Worm (Caenorhabditis elegans) whole organism, L4 larva: ENCODE results near the gene fbxb-75.

ENCODE experiments used
- F10B5.3 ChIP-seq: sonication (generic microtip); optimal IDR thresholded peaks from 2 replicates; lab custom pipeline; 2016; ENCODE audit warnings: mild to moderate bottlenecking, missing genetic modification characterization, missing compliant biosample characterization
- F49E8.2 ChIP-seq: sonication (generic microtip); optimal IDR thresholded peaks from 2 replicates; lab custom pipeline; 2016; ENCODE audit warnings: missing compliant biosample characterization, mild to moderate bottlenecking, missing genetic modification characterization, borderline replicate concordance
- T26A8.4 ChIP-seq: fragments of 200-800 bp; sonication (Bioruptor generic); IDR thresholded peaks from 2 replicates; pipeline ENCODE4 v1.3.6; 2022; ENCODE audit warnings: missing genetic modification characterization, missing compliant biosample characterization
- Y105C5A.15 ChIP-seq: fragments of 200-800 bp; sonication (Bioruptor generic); IDR thresholded peaks from 2 replicates; pipeline ENCODE4 v1.3.6; 2022; ENCODE audit warnings: missing genetic modification characterization, missing compliant biosample characterization
- Y48G9A.11 ChIP-seq: fragments of 200-800 bp; sonication (Bioruptor generic); IDR thresholded peaks from 2 replicates; pipeline ENCODE4 v1.3.6; 2022; ENCODE audit warnings: missing genetic modification reagents, missing genetic modification characterization, missing compliant biosample characterization
- aha-1 ChIP-seq: fragments of 150-350 bp; peaks from one replicate; lab custom pipeline; 2014; ENCODE audit warnings: missing biosample characterization, missing genetic modification characterization
- aly-2 ChIP-seq: sonication (generic microtip); optimal IDR thresholded peaks from 2 replicates; lab custom pipeline; 2018; ENCODE audit warnings: missing biosample characterization, missing genetic modification characterization
- attf-4 ChIP-seq: sonication (generic microtip); optimal IDR thresholded peaks from 3 replicates; lab custom pipeline; 2017; ENCODE audit warnings: missing biosample characterization, missing genetic modification characterization
- ceh-20 ChIP-seq: fragments of 200-800 bp; sonication (Bioruptor generic); IDR thresholded peaks from 2 replicates; pipeline ENCODE4 v1.3.6; 2022; ENCODE audit warnings: missing genetic modification reagents, missing genetic modification characterization, missing compliant biosample characterization
- ceh-32 ChIP-seq: sonication (generic microtip); optimal IDR thresholded peaks from 2 replicates; lab custom pipeline; 2016; ENCODE audit warnings: mild to moderate bottlenecking, missing genetic modification characterization, missing compliant biosample characterization; ENCODE audit not compliant: poor library complexity
- ceh-62 ChIP-seq: sonication (generic microtip); optimal IDR thresholded peaks from 2 replicates; lab custom pipeline; 2017; ENCODE audit warnings: missing biosample characterization, missing genetic modification characterization
- ceh-82 ChIP-seq: sonication (generic microtip); optimal IDR thresholded peaks from 2 replicates; lab custom pipeline; 2017; ENCODE audit warnings: missing biosample characterization, missing genetic modification characterization
- ces-1 ChIP-seq: fragments of 150-350 bp; sonication (generic microtip); optimal IDR thresholded peaks from 4 replicates; lab custom pipeline; 2014; ENCODE audit warnings: missing biosample characterization, missing genetic modification reagents, missing genetic modification characterization
- cey-2 ChIP-seq: sonication (generic microtip); optimal IDR thresholded peaks from 3 replicates; lab custom pipeline; 2017; ENCODE audit warnings: missing genetic modification characterization, mild to moderate bottlenecking, missing compliant biosample characterization, antibody characterized with exemption, borderline replicate concordance; ENCODE audit not compliant: insufficient read depth
- daf-12 ChIP-seq: fragments of 150-350 bp; optimal IDR thresholded peaks from 2 replicates; lab custom pipeline; 2014; ENCODE audit warnings: missing biosample characterization, missing genetic modification reagents, missing genetic modification characterization
- daf-19 ChIP-seq: fragments of 200-800 bp; sonication (Bioruptor generic); conservative IDR thresholded peaks from 2 replicates; pipeline ENCODE4 v1.3.6; 2022; ENCODE audit warnings: missing genetic modification characterization, missing compliant biosample characterization
- dmd-6 ChIP-seq: fragments of 200-800 bp; sonication (Bioruptor generic); IDR thresholded peaks from 2 replicates; pipeline ENCODE4 v1.3.6; 2022; ENCODE audit warnings: missing genetic modification reagents, missing genetic modification characterization, missing compliant biosample characterization
- duxl-1 ChIP-seq: sonication (generic microtip); optimal IDR thresholded peaks from 2 replicates; lab custom pipeline; 2016; ENCODE audit warnings: mild to moderate bottlenecking, missing genetic modification characterization, moderate library complexity, missing compliant biosample characterization; ENCODE audit not compliant: poor library complexity
- hlh-11 ChIP-seq: fragments of 200-800 bp; sonication (Bioruptor generic); optimal IDR thresholded peaks from 2 replicates; lab custom pipeline; 2018; ENCODE audit warnings: mild to moderate bottlenecking, missing genetic modification characterization, missing compliant biosample characterization
- hmg-1.1 ChIP-seq: fragments of 200-800 bp; sonication (Bioruptor generic); IDR thresholded peaks from 2 replicates; pipeline ENCODE4 v1.3.6; 2022; ENCODE audit warnings: missing genetic modification reagents, missing genetic modification characterization, missing compliant biosample characterization
- jun-1 ChIP-seq: fragments of 150-350 bp; optimal IDR thresholded peaks from 2 replicates; lab custom pipeline; 2014; ENCODE audit warnings: missing biosample characterization, missing genetic modification reagents, missing genetic modification characterization
- lin-1 ChIP-seq: fragments of 200-800 bp; sonication (Bioruptor generic); IDR thresholded peaks from 2 replicates; pipeline ENCODE4 v1.3.6; 2022; ENCODE audit warnings: missing genetic modification reagents, missing genetic modification characterization, missing compliant biosample characterization
- lin-13 ChIP-seq: fragments of 150-350 bp; optimal IDR thresholded peaks from 2 replicates; lab custom pipeline; 2014; ENCODE audit warnings: missing biosample characterization, missing genetic modification reagents, missing genetic modification characterization
- lin-29 ChIP-seq: fragments of 200-800 bp; sonication (Bioruptor generic); IDR thresholded peaks from 2 replicates; pipeline ENCODE4 v1.3.6; 2022; ENCODE audit warnings: missing genetic modification reagents, missing genetic modification characterization, missing compliant biosample characterization
- lsy-2 ChIP-seq, 2 experiments: fragments of 150-350 bp in 1 of 2; sonication (generic microtip) in 1 of 2; optimal IDR thresholded peaks; 2 replicates each; lab custom pipeline; 2014 to 2017; ENCODE audit warnings: missing biosample characterization in 2 of 2, missing genetic modification characterization in 2 of 2
- madf-9 ChIP-seq: fragments of 200-800 bp; sonication (Bioruptor generic); conservative IDR thresholded peaks from 2 replicates; pipeline ENCODE4 v1.3.6; 2022; ENCODE audit warnings: missing genetic modification reagents, missing genetic modification characterization, missing compliant biosample characterization
- mdt-29 ChIP-seq: fragments of 200-800 bp; sonication (Bioruptor generic); IDR thresholded peaks from 2 replicates; pipeline ENCODE4 v1.3.6; 2022; ENCODE audit warnings: missing genetic modification reagents, missing genetic modification characterization, missing compliant biosample characterization
- mes-2 ChIP-seq: sonication (generic microtip); optimal IDR thresholded peaks from 2 replicates; lab custom pipeline; 2016; ENCODE audit warnings: missing genotype, mild to moderate bottlenecking, missing genetic modification characterization, missing compliant biosample characterization; ENCODE audit not compliant: poor library complexity, severe bottlenecking
- mxl-3 ChIP-seq: fragments of 200-800 bp; sonication (Bioruptor generic); optimal IDR thresholded peaks from 2 replicates; lab custom pipeline; 2018; ENCODE audit warnings: mild to moderate bottlenecking, missing genetic modification characterization, missing compliant biosample characterization
- nhr-10 ChIP-seq: fragments of 150-350 bp; optimal IDR thresholded peaks from 2 replicates; lab custom pipeline; 2014; ENCODE audit warnings: missing biosample characterization, missing genetic modification characterization
- nhr-102 ChIP-seq: sonication (generic microtip); optimal IDR thresholded peaks from 2 replicates; lab custom pipeline; 2016; ENCODE audit warnings: mild to moderate bottlenecking, missing genetic modification characterization, moderate library complexity, missing compliant biosample characterization
- nhr-11 ChIP-seq: fragments of 150-350 bp; optimal IDR thresholded peaks from 2 replicates; lab custom pipeline; 2014; ENCODE audit warnings: missing biosample characterization, missing genetic modification characterization
- nhr-25 ChIP-seq: sonication (generic microtip); optimal IDR thresholded peaks from 2 replicates; lab custom pipeline; 2017; ENCODE audit warnings: missing genetic modification characterization, mild to moderate bottlenecking, missing compliant biosample characterization, antibody characterized with exemption, moderate library complexity, borderline replicate concordance; ENCODE audit not compliant: insufficient read depth
- nhr-41 ChIP-seq: fragments of 200-800 bp; sonication (Bioruptor generic); IDR thresholded peaks from 2 replicates; pipeline ENCODE4 v1.3.6; 2022; ENCODE audit warnings: missing genetic modification reagents, missing genetic modification characterization, missing compliant biosample characterization
- nhr-48 ChIP-seq: sonication (generic microtip); optimal IDR thresholded peaks from 2 replicates; lab custom pipeline; 2016; ENCODE audit warnings: mild to moderate bottlenecking, missing genetic modification characterization, missing compliant biosample characterization
- nhr-76 ChIP-seq: fragments of 150-350 bp; optimal IDR thresholded peaks from 2 replicates; lab custom pipeline; 2014; ENCODE audit warnings: missing biosample characterization, missing genetic modification characterization
- nhr-77 ChIP-seq: fragments of 150-350 bp; optimal IDR thresholded peaks from 2 replicates; lab custom pipeline; 2014; ENCODE audit warnings: missing biosample characterization, missing genetic modification characterization
- pqm-1 ChIP-seq: sonication (generic microtip); optimal IDR thresholded peaks from 2 replicates; lab custom pipeline; 2017; ENCODE audit warnings: missing biosample characterization, missing genetic modification characterization
- skn-1 ChIP-seq: fragments of 150-350 bp; optimal IDR thresholded peaks from 2 replicates; lab custom pipeline; 2014; ENCODE audit warnings: missing biosample characterization, missing genetic modification characterization
- snpc-1.2 ChIP-seq: fragments of 200-800 bp; sonication (Bioruptor generic); IDR thresholded peaks from 2 replicates; pipeline ENCODE4 v1.3.6; 2022; ENCODE audit warnings: missing genetic modification reagents, missing genetic modification characterization, missing compliant biosample characterization
- spr-3 ChIP-seq: fragments of 200-800 bp; sonication (Bioruptor generic); optimal IDR thresholded peaks from 2 replicates; lab custom pipeline; 2018; ENCODE audit warnings: mild to moderate bottlenecking, missing genetic modification characterization, missing compliant biosample characterization
- tra-1 ChIP-seq: fragments of 200-800 bp; sonication (Bioruptor generic); IDR thresholded peaks from 2 replicates; pipeline ENCODE4 v1.3.6; 2022; ENCODE audit warnings: missing genetic modification reagents, missing genetic modification characterization, missing compliant biosample characterization
- unc-130 ChIP-seq: sonication (generic microtip); optimal IDR thresholded peaks from 2 replicates; lab custom pipeline; 2016; ENCODE audit warnings: missing genetic modification reagents, missing genetic modification characterization, missing compliant biosample characterization
- unc-39 ChIP-seq: sonication (generic microtip); optimal IDR thresholded peaks from 2 replicates; lab custom pipeline; 2017; ENCODE audit warnings: missing biosample characterization, missing genetic modification characterization
- zag-1 ChIP-seq: fragments of 150-350 bp; optimal IDR thresholded peaks from 2 replicates; lab custom pipeline; 2014; ENCODE audit warnings: missing biosample characterization, missing genetic modification characterization
- zfp-3 ChIP-seq: fragments of 200-800 bp; sonication (Bioruptor generic); conservative IDR thresholded peaks from 2 replicates; pipeline ENCODE4 v1.3.6; 2022; ENCODE audit warnings: missing genetic modification reagents, missing genetic modification characterization, missing compliant biosample characterization
- zip-11 ChIP-seq: fragments of 200-800 bp; sonication (Bioruptor generic); IDR thresholded peaks from 2 replicates; pipeline ENCODE4 v1.3.6; 2022; ENCODE audit warnings: missing genetic modification characterization, missing compliant biosample characterization
- zip-2 ChIP-seq: fragments of 150-350 bp; optimal IDR thresholded peaks from 2 replicates; lab custom pipeline; 2014; ENCODE audit warnings: missing biosample characterization, missing genetic modification characterization
- ztf-7 ChIP-seq: fragments of 150-350 bp; optimal IDR thresholded peaks from 2 replicates; lab custom pipeline; 2014; ENCODE audit warnings: missing biosample characterization, missing genetic modification characterization

fbxb-75 gene

DNA sequence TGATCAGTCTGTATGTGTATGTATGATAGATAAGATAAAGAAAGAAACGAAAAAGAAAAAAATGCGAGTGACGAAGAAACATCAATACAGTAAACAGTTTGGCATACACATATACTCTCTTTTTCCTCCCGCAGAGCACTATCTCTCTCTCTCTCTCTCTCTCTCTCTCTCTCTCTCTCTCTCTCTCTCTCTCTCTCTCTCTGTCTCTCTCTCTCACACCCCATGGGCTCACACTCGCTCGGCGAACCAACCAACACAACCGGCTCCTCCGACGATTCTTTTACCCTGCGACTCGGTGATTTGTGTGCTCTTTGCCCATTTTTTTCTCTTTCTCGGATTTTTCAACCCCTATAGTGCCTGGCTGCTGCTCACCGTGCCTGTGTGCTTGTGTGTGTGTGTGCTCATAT is 33.9 kb downstream of the fbxb-75 start (continued):
- TF ChIP-seq ces-1 (no peak), F49E8.2 (tag; lab: Kevin White, UChicago) (no peak), Y48G9A.11 (GFP tag; lab: Robert Waterston, UW) (no peak), cey-2 (tag; lab: Kevin White, UChicago) (no peak), jun-1 (tag; lab: Kevin White, UChicago) (no peak), lsy-2 (tag; optimal IDR thresholded peaks at IDR 0.05; lab: Kevin White, UChicago) (peak in 1 of 2 experiments; percentile 53), unc-39 (no peak), lin-13 (GFP tag; lab: Kevin White, UChicago) (peak; percentile 8), mes-2 (tag; lab: Kevin White, UChicago) (no peak), T26A8.4 (GFP tag; lab: Robert Waterston, UW) (peak; percentile 23; the same call in 1 of the 2 replicates), nhr-77 (peak; percentile 55), hlh-11 (tag; lab: Kevin White, UChicago) (peak; percentile 89), nhr-48 (peak; percentile 20)
- TF ChIP-seq, all 104 proteins: peak for 23

DNA sequence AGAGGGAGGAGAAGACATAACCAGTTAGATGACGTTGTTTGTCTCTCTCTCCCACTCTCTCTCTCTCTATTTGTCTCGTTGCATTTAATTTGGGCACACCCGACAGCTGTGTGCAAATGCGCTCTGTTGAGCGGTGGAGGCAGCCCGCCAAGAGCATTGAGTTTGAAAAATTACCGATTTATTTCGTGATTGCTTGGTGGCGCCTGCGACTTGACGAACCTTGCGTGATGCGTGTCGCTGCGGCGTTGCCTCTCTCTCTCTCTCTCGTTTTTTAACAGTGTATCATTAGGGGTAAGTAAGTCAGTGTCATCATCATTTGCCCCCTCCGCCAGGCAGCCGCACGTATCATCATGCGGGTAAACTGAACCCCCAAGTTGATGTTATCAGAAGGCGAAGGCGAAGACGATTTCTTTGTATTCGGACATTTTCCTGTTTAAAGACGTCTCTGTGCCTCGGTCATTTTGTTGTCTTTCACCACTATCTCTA is 34.9 kb downstream of the fbxb-75 start:
- no peak for TF ChIP-seq zip-11 (GFP tag; lab: Robert Waterston, UW)
- no peak for TF ChIP-seq ceh-20 (GFP tag; lab: Robert Waterston, UW)
- no peak for TF ChIP-seq F10B5.3 (tag; lab: Kevin White, UChicago)
- no peak for TF ChIP-seq lin-29 (GFP tag; lab: Robert Waterston, UW)
- TF ChIP-seq daf-19 (GFP tag; lab: Robert Waterston, UW): no peak
- TF ChIP-seq lin-1 (GFP tag; lab: Robert Waterston, UW): peak; percentile 79
- no peak for TF ChIP-seq ceh-62
- peak; percentile 41 for TF ChIP-seq mxl-3 (GFP tag; lab: Kevin White, UChicago)
- TF ChIP-seq Y48G9A.11 (GFP tag; lab: Robert Waterston, UW): no peak
- no peak for TF ChIP-seq snpc-1.2 (GFP tag; lab: Robert Waterston, UW)
- peak; percentile 96 for TF ChIP-seq aha-1 (tag; lab: Kevin White, UChicago)
- TF ChIP-seq aly-2 (tag; lab: Kevin White, UChicago): no peak
- TF ChIP-seq jun-1 (tag; lab: Kevin White, UChicago): peak; percentile 3
- no peak for TF ChIP-seq daf-12 (tag; lab: Kevin White, UChicago)
- no peak for TF ChIP-seq ceh-32 (tag; lab: Kevin White, UChicago)
- TF ChIP-seq lsy-2 (tag; optimal IDR thresholded peaks at IDR 0.05; lab: Kevin White, UChicago): peak; percentile 54 to 67
- no peak; the same call in 1 of the 2 replicates for TF ChIP-seq tra-1 (GFP tag; lab: Robert Waterston, UW)
- no peak for TF ChIP-seq unc-130
- TF ChIP-seq nhr-76 (tag; lab: Kevin White, UChicago): no peak
- no peak for TF ChIP-seq zfp-3 (GFP tag; lab: Robert Waterston, UW)
- peak; percentile 67 for TF ChIP-seq dmd-6 (GFP tag; lab: Robert Waterston, UW)
- TF ChIP-seq unc-39: no peak
- TF ChIP-seq lin-13 (GFP tag; lab: Kevin White, UChicago): peak; percentile 65
- TF ChIP-seq zip-2: no peak
- TF ChIP-seq nhr-41 (GFP tag; lab: Robert Waterston, UW): peak; percentile 37; the same call in 1 of the 2 replicates
- TF ChIP-seq skn-1 (tag; lab: Kevin White, UChicago): no peak
- no peak for TF ChIP-seq attf-4 (tag; lab: Kevin White, UChicago)
- TF ChIP-seq zag-1 (tag; lab: Kevin White, UChicago): no peak
- peak; percentile 45 for TF ChIP-seq hmg-1.1
- no peak for TF ChIP-seq mdt-29 (GFP tag; lab: Robert Waterston, UW)
- TF ChIP-seq nhr-102 (tag; lab: Kevin White, UChicago): no peak
- 0 out of 2 replicates have a peak, but pooled peaks have one; percentile 57 for TF ChIP-seq madf-9 (GFP tag; lab: Robert Waterston, UW)
- no peak for TF ChIP-seq Y105C5A.15 (GFP tag; lab: Robert Waterston, UW)
- TF ChIP-seq nhr-11: peak; percentile 42
- no peak for TF ChIP-seq ztf-7 (tag; lab: Kevin White, UChicago)
- TF ChIP-seq spr-3 (GFP tag; lab: Kevin White, UChicago): no peak
- no peak for TF ChIP-seq duxl-1 (tag; lab: Kevin White, UChicago)
- peak; percentile 8 for TF ChIP-seq nhr-25 (tag; lab: Kevin White, UChicago)
- TF ChIP-seq F49E8.2 (tag; lab: Kevin White, UChicago): no peak
- peak; percentile 31 for TF ChIP-seq pqm-1 (tag; lab: Kevin White, UChicago)
- TF ChIP-seq ceh-82 (tag; lab: Kevin White, UChicago): no peak
- no peak for TF ChIP-seq nhr-10
